Fruit fly (Drosophila melanogaster) whole organism, embryonic: ENCODE measurements around the gene Uba2.

Experiments used
- Abd-B ChIP-seq: fragments of 200-800 bp; sonication (Bioruptor generic); optimal IDR thresholded peaks from 2 replicates; lab custom pipeline; 2018; ENCODE audit warnings: missing biosample characterization, mild to moderate bottlenecking, missing genetic modification characterization, moderate library complexity
- Aef1 ChIP-seq: fragments of 200-800 bp; sonication (Bioruptor generic); IDR thresholded peaks from 3 replicates; pipeline ENCODE4 v1.3.6; 2022; ENCODE audit warnings: missing biosample characterization, missing genetic modification characterization
- Bdp1 ChIP-seq: fragments of 200-800 bp; sonication (Bioruptor generic); optimal IDR thresholded peaks from 3 replicates; lab custom pipeline; 2016; ENCODE audit warnings: missing biosample characterization, missing genetic modification characterization
- CG10565 ChIP-seq: fragments of 200-800 bp; sonication (Bioruptor generic); optimal IDR thresholded peaks from 3 replicates; lab custom pipeline; 2016; ENCODE audit warnings: missing biosample characterization, mild to moderate bottlenecking, missing genetic modification characterization
- CG11085 ChIP-seq: fragments of 200-800 bp; sonication (Bioruptor generic); IDR thresholded peaks from 2 replicates; pipeline ENCODE4 v1.3.6; 2022; ENCODE audit warnings: missing biosample characterization, missing genetic modification characterization
- CG12299 ChIP-seq: fragments of 200-800 bp; sonication (Bioruptor generic); optimal IDR thresholded peaks from 2 replicates; lab custom pipeline; 2018; ENCODE audit warnings: missing biosample characterization, mild to moderate bottlenecking, missing genetic modification characterization
- CG13123 ChIP-seq: fragments of 200-800 bp; sonication (Bioruptor generic); optimal IDR thresholded peaks from 2 replicates; lab custom pipeline; 2016; ENCODE audit warnings: missing biosample characterization, missing genetic modification characterization
- CG13296 ChIP-seq: fragments of 200-800 bp; sonication (Bioruptor generic); optimal IDR thresholded peaks from 3 replicates; lab custom pipeline; 2018; ENCODE audit warnings: missing biosample characterization, mild to moderate bottlenecking, missing genetic modification characterization
- CG1529 ChIP-seq: fragments of 200-800 bp; sonication (Bioruptor generic); optimal IDR thresholded peaks from 3 replicates; lab custom pipeline; 2018; ENCODE audit warnings: missing biosample characterization, missing genetic modification characterization
- CG15514 ChIP-seq: fragments of 200-800 bp; sonication (Bioruptor generic); optimal IDR thresholded peaks from 3 replicates; lab custom pipeline; 2017; ENCODE audit warnings: missing biosample characterization, missing genetic modification characterization, mild to moderate bottlenecking, moderate library complexity, missing genetic modification reagents
- CG16863 ChIP-seq: fragments of 200-800 bp; sonication (Bioruptor generic); optimal IDR thresholded peaks from 3 replicates; lab custom pipeline; 2016; ENCODE audit warnings: missing biosample characterization, missing genetic modification characterization
- CG2116 ChIP-seq: fragments of 200-800 bp; sonication (Bioruptor generic); optimal IDR thresholded peaks from 3 replicates; lab custom pipeline; 2018; ENCODE audit warnings: missing biosample characterization, mild to moderate bottlenecking, missing genetic modification characterization
- CG30403 ChIP-seq: fragments of 200-800 bp; sonication (Bioruptor generic); optimal IDR thresholded peaks from 3 replicates; lab custom pipeline; 2016; ENCODE audit warnings: missing biosample characterization, missing genetic modification characterization
- CG30431 ChIP-seq: fragments of 200-800 bp; sonication (Bioruptor generic); optimal IDR thresholded peaks from 2 replicates; lab custom pipeline; 2017; ENCODE audit warnings: missing biosample characterization, missing genetic modification characterization
- CG31224 ChIP-seq: fragments of 200-800 bp; sonication (Bioruptor generic); IDR thresholded peaks from 2 replicates; pipeline ENCODE4 v1.3.6; 2022; ENCODE audit warnings: missing biosample characterization, missing genetic modification characterization
- CG31441 ChIP-seq: fragments of 200-800 bp; sonication (Bioruptor generic); IDR thresholded peaks from 2 replicates; pipeline ENCODE4 v1.3.6; 2022; ENCODE audit warnings: missing biosample characterization, missing genetic modification characterization
- CG3163 ChIP-seq: fragments of 200-800 bp; sonication (Bioruptor generic); optimal IDR thresholded peaks from 3 replicates; lab custom pipeline; 2016; ENCODE audit warnings: missing biosample characterization, missing genetic modification characterization
- CG34224 ChIP-seq: fragments of 200-800 bp; sonication (Bioruptor generic); IDR thresholded peaks from 3 replicates; pipeline ENCODE4 v1.3.6; 2022; ENCODE audit warnings: missing biosample characterization, missing genetic modification characterization; ENCODE audit not compliant: partially characterized antibody
- CG6272 ChIP-seq: fragments of 200-800 bp; sonication (Bioruptor generic); IDR thresholded peaks from 2 replicates; pipeline ENCODE4 v1.3.6; 2022; ENCODE audit warnings: missing biosample characterization, missing genetic modification characterization
- CG6689 ChIP-seq: fragments of 200-800 bp; sonication (Bioruptor generic); IDR thresholded peaks from 2 replicates; pipeline ENCODE4 v1.3.6; 2022; ENCODE audit warnings: missing biosample characterization, missing genetic modification characterization
- CG7839 ChIP-seq: fragments of 200-800 bp; sonication (Bioruptor generic); optimal IDR thresholded peaks from 3 replicates; lab custom pipeline; 2018; ENCODE audit warnings: missing biosample characterization, mild to moderate bottlenecking, missing genetic modification characterization, moderate library complexity
- CG8388 ChIP-seq: fragments of 200-800 bp; sonication (Bioruptor generic); optimal IDR thresholded peaks from 2 replicates; lab custom pipeline; 2019; ENCODE audit warnings: missing biosample characterization, mild to moderate bottlenecking, missing genetic modification characterization, moderate library complexity
- CG9817 ChIP-seq: fragments of 200-800 bp; sonication (Bioruptor generic); optimal IDR thresholded peaks from 2 replicates; lab custom pipeline; 2018; ENCODE audit warnings: missing biosample characterization, mild to moderate bottlenecking, missing genetic modification characterization, moderate library complexity
- CTCF ChIP-seq: fragments of 200-800 bp; sonication (Bioruptor generic); optimal IDR thresholded peaks from 2 replicates; lab custom pipeline; 2017; ENCODE audit warnings: missing biosample characterization, mild to moderate bottlenecking, missing genetic modification characterization, moderate library complexity
- D ChIP-seq, 2 experiments: fragments of 200-800 bp in 1 of 2; fragments of >200 bp in 1 of 2; sonication (Bioruptor generic) in 1 of 2; optimal IDR thresholded peaks; 2 replicates in 1 of 2; 3 replicates in 1 of 2; lab custom pipeline; 2017; ENCODE audit warnings: mild to moderate bottlenecking in 1 of 2, missing biosample characterization in 1 of 2, missing genetic modification characterization in 1 of 2, missing genetic modification reagents in 1 of 2
- Dad ChIP-seq: fragments of 200-800 bp; sonication (Bioruptor generic); optimal IDR thresholded peaks from 3 replicates; lab custom pipeline; 2016; ENCODE audit warnings: missing biosample characterization, missing genetic modification characterization
- Fer1 ChIP-seq: fragments of 200-800 bp; sonication (Bioruptor generic); optimal IDR thresholded peaks from 2 replicates; lab custom pipeline; 2017; ENCODE audit warnings: missing biosample characterization, mild to moderate bottlenecking, missing genetic modification characterization
- HHEX ChIP-seq: fragments of 200-800 bp; sonication (Bioruptor generic); optimal IDR thresholded peaks from 3 replicates; lab custom pipeline; 2017; ENCODE audit warnings: missing biosample characterization, mild to moderate bottlenecking, missing genetic modification characterization, missing genetic modification reagents
- Kr ChIP-seq: fragments of 200-800 bp; sonication (Bioruptor generic); optimal IDR thresholded peaks from 2 replicates; lab custom pipeline; 2017; ENCODE audit warnings: missing biosample characterization, mild to moderate bottlenecking, missing genetic modification characterization
- Lpt ChIP-seq: fragments of >200 bp; optimal IDR thresholded peaks from 2 replicates; lab custom pipeline; 2018; ENCODE audit warnings: missing biosample characterization, missing genetic modification characterization
- Opbp ChIP-seq: fragments of 200-800 bp; sonication (Bioruptor generic); IDR thresholded peaks from 3 replicates; pipeline ENCODE4 v1.3.6; 2022; ENCODE audit warnings: missing biosample characterization, missing genetic modification characterization; ENCODE audit not compliant: partially characterized antibody
- Tbp ChIP-seq: fragments of >200 bp; optimal IDR thresholded peaks from 2 replicates; lab custom pipeline; 2018; ENCODE audit warnings: missing biosample characterization, missing genetic modification characterization
- al ChIP-seq: fragments of 200-800 bp; sonication (Bioruptor generic); IDR thresholded peaks from 2 replicates; pipeline ENCODE4 v1.3.6; 2022; ENCODE audit warnings: missing biosample characterization, missing genetic modification characterization
- bbx ChIP-seq: fragments of 200-800 bp; sonication (Bioruptor generic); IDR thresholded peaks from 2 replicates; pipeline ENCODE4 v1.3.6; 2022; ENCODE audit warnings: missing biosample characterization, missing genetic modification characterization; ENCODE audit not compliant: partially characterized antibody
- disco-r ChIP-seq: fragments of 200-800 bp; sonication (Bioruptor generic); optimal IDR thresholded peaks from 2 replicates; lab custom pipeline; 2016; ENCODE audit warnings: missing biosample characterization, missing genetic modification characterization
- dpn ChIP-seq, 2 experiments: fragments of 200-800 bp; sonication (Bioruptor generic); optimal IDR thresholded peaks; 3 replicates each; lab custom pipeline; 2016; ENCODE audit warnings: missing biosample characterization in 2 of 2, missing genetic modification characterization in 2 of 2
- ewg ChIP-seq: fragments of 200-800 bp; sonication (Bioruptor generic); optimal IDR thresholded peaks from 3 replicates; lab custom pipeline; 2017; ENCODE audit warnings: mild to moderate bottlenecking, missing biosample characterization, missing genetic modification reagents, missing genetic modification characterization
- h ChIP-seq: fragments of >200 bp; optimal IDR thresholded peaks from 2 replicates; lab custom pipeline; 2017
- inv ChIP-seq: fragments of 200-800 bp; sonication (Bioruptor generic); IDR thresholded peaks from 2 replicates; pipeline ENCODE4 v1.3.6; 2022; ENCODE audit warnings: missing biosample characterization, missing genetic modification characterization; ENCODE audit not compliant: partially characterized antibody
- lab ChIP-seq: fragments of 200-800 bp; sonication (Bioruptor generic); optimal IDR thresholded peaks from 3 replicates; lab custom pipeline; 2017; ENCODE audit warnings: missing biosample characterization, missing genetic modification characterization, mild to moderate bottlenecking, moderate library complexity, missing genetic modification reagents
- lbe ChIP-seq: fragments of 200-800 bp; sonication (Bioruptor generic); optimal IDR thresholded peaks from 2 replicates; lab custom pipeline; 2016; ENCODE audit warnings: missing biosample characterization, mild to moderate bottlenecking, missing genetic modification characterization
- pho ChIP-seq: fragments of 200-800 bp; sonication (Bioruptor generic); optimal IDR thresholded peaks from 2 replicates; lab custom pipeline; 2016; ENCODE audit warnings: missing biosample characterization, missing genetic modification characterization
- phol ChIP-seq: fragments of 200-800 bp; sonication (Bioruptor generic); optimal IDR thresholded peaks from 3 replicates; lab custom pipeline; 2018; ENCODE audit warnings: missing biosample characterization, mild to moderate bottlenecking, missing genetic modification characterization, moderate library complexity
- row ChIP-seq: fragments of 200-800 bp; sonication (Bioruptor generic); IDR thresholded peaks from 3 replicates; pipeline ENCODE4 v1.3.6; 2022; ENCODE audit warnings: missing biosample characterization, missing genetic modification characterization
- schlank ChIP-seq: fragments of 200-800 bp; sonication (Bioruptor generic); optimal IDR thresholded peaks from 2 replicates; lab custom pipeline; 2018; ENCODE audit warnings: missing biosample characterization, mild to moderate bottlenecking, missing genetic modification characterization
- sob ChIP-seq: fragments of 200-800 bp; sonication (Bioruptor generic); IDR thresholded peaks from 2 replicates; pipeline ENCODE4 v1.3.6; 2022; ENCODE audit warnings: missing biosample characterization, missing genetic modification characterization
- sr ChIP-seq: fragments of 200-800 bp; sonication (Bioruptor generic); IDR thresholded peaks from 3 replicates; pipeline ENCODE4 v1.3.6; 2022; ENCODE audit warnings: missing biosample characterization, missing genetic modification characterization
- twi ChIP-seq: fragments of 200-800 bp; optimal IDR thresholded peaks from 2 replicates; lab custom pipeline; 2019; ENCODE audit warnings: missing biosample characterization, mild to moderate bottlenecking, missing genetic modification characterization, moderate library complexity
- unc-4 ChIP-seq: fragments of 200-800 bp; sonication (Bioruptor generic); IDR thresholded peaks from 2 replicates; pipeline ENCODE4 v1.3.6; 2022; ENCODE audit warnings: missing biosample characterization, missing genetic modification characterization; ENCODE audit not compliant: partially characterized antibody
- vnd ChIP-seq: fragments of 200-800 bp; sonication (Bioruptor generic); IDR thresholded peaks from 3 replicates; pipeline ENCODE4 v1.3.6; 2022; ENCODE audit warnings: missing biosample characterization, missing genetic modification characterization; ENCODE audit not compliant: partially characterized antibody
- vvl ChIP-seq: fragments of 200-800 bp; sonication (Bioruptor generic); IDR thresholded peaks from 2 replicates; pipeline ENCODE4 v1.3.6; 2022; ENCODE audit warnings: missing biosample characterization, missing genetic modification characterization

The Uba2 gene

dm6 chr3L:8175818-8176217, 48.2 kb upstream of the Uba2 start, which contains the start of gene RecQ4 (continued):
- peak; percentile 29; the same call in 1 of the 2 replicates for TF ChIP-seq inv (GFP tag; lab: Robert Waterston, UW)
- no peak for TF ChIP-seq twi (tag; lab: Kevin White, UChicago)
- no peak for TF ChIP-seq pho (GFP tag; lab: Kevin White, UChicago)
- TF ChIP-seq ewg = no peak
- no peak for TF ChIP-seq sob (GFP tag; lab: Robert Waterston, UW)
- TF ChIP-seq CG9817 = no peak
- no peak for TF ChIP-seq CG7839 (tag; lab: Kevin White, UChicago)
- TF ChIP-seq Abd-B = no peak
- no peak for TF ChIP-seq CG13123 (GFP tag; lab: Kevin White, UChicago)
- TF ChIP-seq CG31441 = no peak
- TF ChIP-seq CG2116 (GFP tag; lab: Kevin White, UChicago) = peak; percentile 40
- TF ChIP-seq D (optimal IDR thresholded peaks at IDR 0.05; lab: Kevin White, UChicago) = no peak
- TF ChIP-seq D (GFP tag; optimal IDR thresholded peaks at IDR 0.05; lab: Kevin White, UChicago) = no peak
- TF ChIP-seq schlank (tag; lab: Kevin White, UChicago) = no peak
- TF ChIP-seq unc-4 (GFP tag; lab: Robert Waterston, UW) = 0 out of 2 replicates have a peak, but pooled peaks have one; percentile 29
- TF ChIP-seq lab (GFP tag; lab: Kevin White, UChicago) = no peak
- peak; percentile 22 for TF ChIP-seq phol (tag; lab: Kevin White, UChicago)
- TF ChIP-seq Bdp1 (GFP tag; lab: Kevin White, UChicago) = no peak
- no peak for TF ChIP-seq CG30431
- TF ChIP-seq lbe (GFP tag; lab: Kevin White, UChicago) = no peak
- TF ChIP-seq Tbp (GFP tag; lab: Kevin White, UChicago) = no peak
- TF ChIP-seq CG16863 = no peak
- TF ChIP-seq dpn (GFP tag; optimal IDR thresholded peaks at IDR 0.05; lab: Kevin White, UChicago) = peak in 1 of 2 experiments; percentile 7
- TF ChIP-seq Kr (GFP tag; lab: Kevin White, UChicago) = no peak
- TF ChIP-seq CG11085 (GFP tag; lab: Robert Waterston, UW) = no peak
- no peak for TF ChIP-seq al (GFP tag; lab: Robert Waterston, UW)
- TF ChIP-seq Opbp (GFP tag; lab: Robert Waterston, UW) = peak; percentile 53; the same call in 1 of the 3 replicates
- TF ChIP-seq CG30403 (GFP tag; lab: Kevin White, UChicago) = peak; percentile 26
- TF ChIP-seq h = no peak
- TF ChIP-seq CG34224 (GFP tag; lab: Robert Waterston, UW) = peak; percentile 44; the same call in 2 of the 3 replicates
- no peak for TF ChIP-seq CG10565
- TF ChIP-seq Dad (GFP tag; lab: Kevin White, UChicago) = peak; percentile 16
- TF ChIP-seq CTCF (GFP tag; lab: Kevin White, UChicago) = no peak
- no peak for TF ChIP-seq CG3163
- no peak for TF ChIP-seq CG12299 (tag; lab: Kevin White, UChicago)
- TF ChIP-seq CG1529 = no peak
- TF ChIP-seq disco-r (GFP tag; lab: Kevin White, UChicago) = no peak
- TF ChIP-seq CG31224 (GFP tag; lab: Robert Waterston, UW) = no peak
- no peak for TF ChIP-seq Aef1
- TF ChIP-seq Fer1 (GFP tag; lab: Kevin White, UChicago) = no peak
- peak; percentile 90 for TF ChIP-seq row (GFP tag; lab: Robert Waterston, UW)
- no peak for TF ChIP-seq CG13296
- peak; percentile 62 for TF ChIP-seq CG15514 (GFP tag; lab: Kevin White, UChicago)
- no peak for TF ChIP-seq sr
- no peak for TF ChIP-seq Lpt (GFP tag; lab: Kevin White, UChicago)
- no peak for TF ChIP-seq vnd (GFP tag; lab: Robert Waterston, UW)
- TF ChIP-seq CG8388 (GFP tag; lab: Kevin White, UChicago) = no peak
- TF ChIP-seq vvl (GFP tag; lab: Robert Waterston, UW) = peak; percentile 19; the same call in 1 of the 2 replicates
- TF ChIP-seq bbx (GFP tag; lab: Robert Waterston, UW) = no peak; the same call in 1 of the 2 replicates
- no peak for TF ChIP-seq CG6272 (GFP tag; lab: Robert Waterston, UW)
- no peak for TF ChIP-seq CG6689 (GFP tag; lab: Robert Waterston, UW)
- no peak for TF ChIP-seq HHEX (GFP tag; lab: Kevin White, UChicago)
